Fruit fly (Drosophila melanogaster): Measurements from ENCODE around the gene Agpat4.

The Agpat4 gene

dm6 chr3L:16339873-16340272 lies 41.5 kb downstream of the Agpat4 start:
- TF ChIP-seq eg (GFP tag; IDR thresholded peaks at IDR 0.05) (no peak), Blimp-1 (GFP tag; optimal IDR thresholded peaks at IDR 0.05) (peak; percentile 90)

dm6 chr3L:16339463-16339862 lies 41.9 kb downstream of the Agpat4 start:
- TF ChIP-seq esn (GFP tag; optimal IDR thresholded peaks at IDR 0.05), result no peak
- TF ChIP-seq CG10631 (GFP tag; optimal IDR thresholded peaks at IDR 0.05), result no peak
- peak; percentile 69 for TF ChIP-seq CG15336 (GFP tag; IDR thresholded peaks at IDR 0.05)
- no peak for TF ChIP-seq Met (GFP tag; optimal IDR thresholded peaks at IDR 0.05)
- no peak for TF ChIP-seq Eip93F (GFP tag; optimal IDR thresholded peaks at IDR 0.05)
- TF ChIP-seq acj6 (GFP tag; optimal IDR thresholded peaks at IDR 0.05), result no peak
- TF ChIP-seq CG6808 (GFP tag; optimal IDR thresholded peaks at IDR 0.05), result no peak
- TF ChIP-seq CG3032 (tag; optimal IDR thresholded peaks at IDR 0.05), result no peak
- TF ChIP-seq CG16779 (tag; optimal IDR thresholded peaks at IDR 0.05), result no peak
- no peak for TF ChIP-seq CG31627 (GFP tag; optimal IDR thresholded peaks at IDR 0.05)
- no peak for TF ChIP-seq CG11902 (GFP tag; optimal IDR thresholded peaks at IDR 0.05)
- TF ChIP-seq CG6792 (GFP tag; optimal IDR thresholded peaks at IDR 0.05), result no peak
- no peak for TF ChIP-seq Ets96B (tag; optimal IDR thresholded peaks at IDR 0.05)
- no peak for TF ChIP-seq Eip75B (GFP tag; optimal IDR thresholded peaks at IDR 0.05)
- peak; percentile 31; the same call in 1 of the 3 replicates for TF ChIP-seq eg (GFP tag; IDR thresholded peaks at IDR 0.05)
- no peak for TF ChIP-seq fd59A (GFP tag; optimal IDR thresholded peaks at IDR 0.05)
- no peak for TF ChIP-seq svp (GFP tag)
- no peak for TF ChIP-seq fkh (GFP tag; optimal IDR thresholded peaks at IDR 0.05)
- no peak for TF ChIP-seq CG11762 (GFP tag; optimal IDR thresholded peaks at IDR 0.05; ENCODE audit: insufficient read depth)
- no peak for TF ChIP-seq CG11294 (GFP tag; IDR thresholded peaks at IDR 0.05)
- TF ChIP-seq topi (GFP tag; optimal IDR thresholded peaks at IDR 0.05), result no peak
- no peak for TF ChIP-seq net (GFP tag; optimal IDR thresholded peaks at IDR 0.05)
- TF ChIP-seq CG9139 (GFP tag; optimal IDR thresholded peaks at IDR 0.05), result no peak
- TF ChIP-seq CG4318 (GFP tag; optimal IDR thresholded peaks at IDR 0.05), result peak; percentile 28
- no peak for TF ChIP-seq fd85E (GFP tag; optimal IDR thresholded peaks at IDR 0.05)
- TF ChIP-seq Smox (GFP tag; optimal IDR thresholded peaks at IDR 0.05), result no peak
- TF ChIP-seq OdsH (GFP tag; optimal IDR thresholded peaks at IDR 0.05), result no peak
- TF ChIP-seq Hr4 (GFP tag; optimal IDR thresholded peaks at IDR 0.05), result peak; percentile 64
- TF ChIP-seq CG7368 (GFP tag; optimal IDR thresholded peaks at IDR 0.05), result no peak
- no peak for TF ChIP-seq Lpt (GFP tag; optimal IDR thresholded peaks at IDR 0.05)
- TF ChIP-seq salr (GFP tag; optimal IDR thresholded peaks at IDR 0.05), result peak in 1 of 2 experiments; percentile 15
- TF ChIP-seq CG32006 (GFP tag; optimal IDR thresholded peaks at IDR 0.05), result no peak
- TF ChIP-seq Ets21C (GFP tag; optimal IDR thresholded peaks at IDR 0.05), result no peak
- TF ChIP-seq Sox102F (GFP tag; optimal IDR thresholded peaks at IDR 0.05), result no peak
- TF ChIP-seq CG34406 (GFP tag; optimal IDR thresholded peaks at IDR 0.05), result peak; percentile 9
- TF ChIP-seq Hr38 (GFP tag; optimal IDR thresholded peaks at IDR 0.05), result no peak
- TF ChIP-seq CG8319 (GFP tag; optimal IDR thresholded peaks at IDR 0.05), result no peak
- TF ChIP-seq lz (GFP tag; optimal IDR thresholded peaks at IDR 0.05), result no peak
- TF ChIP-seq Hr39 (GFP tag; optimal IDR thresholded peaks at IDR 0.05), result no peak
- TF ChIP-seq Sox14 (GFP tag; optimal IDR thresholded peaks at IDR 0.05), result no peak
- TF ChIP-seq CG8632 (GFP tag; optimal IDR thresholded peaks at IDR 0.05), result no peak
- no peak for TF ChIP-seq CG6276 (GFP tag; optimal IDR thresholded peaks at IDR 0.05)
- peak; percentile 34; the same call in 1 of the 3 replicates for TF ChIP-seq CG6163 (GFP tag; IDR thresholded peaks at IDR 0.05)
- TF ChIP-seq ss (GFP tag; optimal IDR thresholded peaks at IDR 0.05), result no peak
- no peak for TF ChIP-seq CG3919 (GFP tag; optimal IDR thresholded peaks at IDR 0.05)
- TF ChIP-seq Gug (GFP tag; IDR thresholded peaks at IDR 0.05), result no peak
- no peak for TF ChIP-seq cyc (GFP tag; optimal IDR thresholded peaks at IDR 0.05)
- no peak for TF ChIP-seq pdm3 (GFP tag; optimal IDR thresholded peaks at IDR 0.05)
- TF ChIP-seq vri (GFP tag; optimal IDR thresholded peaks at IDR 0.05), result no peak
- no peak for TF ChIP-seq Blimp-1 (GFP tag; optimal IDR thresholded peaks at IDR 0.05)
- peak; percentile 81 for TF ChIP-seq Eip78C (GFP tag)

All from whole organism, prepupa.